Worm (Caenorhabditis elegans): ENCODE measurements around the gene idpa-1.

The idpa-1 gene

ce11 chrIII:2875946-2876345 is 25.1 kb downstream of the idpa-1 start:
- peak; percentile 17 for TF ChIP-seq tlf-1 (GFP tag; optimal IDR thresholded peaks at IDR 0.05)
- peak; percentile 46 for TF ChIP-seq tbp1 (GFP tag; optimal IDR thresholded peaks at IDR 0.05)
- TF ChIP-seq nhr-90 (tag; optimal IDR thresholded peaks at IDR 0.05), result peak; percentile 15
- no peak for TF ChIP-seq nfyb-1 (GFP tag; IDR thresholded peaks at IDR 0.05)
- no peak for TF ChIP-seq tbx-9 (tag; optimal IDR thresholded peaks at IDR 0.05; ENCODE audit: borderline replicate concordance)
- TF ChIP-seq C06A6.2 (GFP tag; conservative IDR thresholded peaks at IDR 0.05), result peak; percentile 63
- TF ChIP-seq sptf-2 (GFP tag; optimal IDR thresholded peaks at IDR 0.05), result peak; percentile 54
- TF ChIP-seq Y79H2A.3 (GFP tag; conservative IDR thresholded peaks at IDR 0.05), result no peak
- peak; percentile 46 for TF ChIP-seq madf-10 (tag; optimal IDR thresholded peaks at IDR 0.05)
- peak; percentile 82 for TF ChIP-seq attf-5 (GFP tag; optimal IDR thresholded peaks at IDR 0.05)
- TF ChIP-seq ztf-26 (tag; optimal IDR thresholded peaks at IDR 0.05), result peak; percentile 68
- TF ChIP-seq gei-17 (GFP tag; optimal IDR thresholded peaks at IDR 0.05), result no peak
- peak; percentile 70 for TF ChIP-seq chd-7 (tag; optimal IDR thresholded peaks at IDR 0.05)
- peak; percentile 14 for TF ChIP-seq F23B12.7 (tag; optimal IDR thresholded peaks at IDR 0.05; ENCODE audit: insufficient read depth)
- TF ChIP-seq lin-54 (GFP tag; optimal IDR thresholded peaks at IDR 0.05), result peak; percentile 11
- TF ChIP-seq ztf-28 (GFP tag; IDR thresholded peaks at IDR 0.05), result no peak
- peak; percentile 51 for TF ChIP-seq ztf-22 (GFP tag; optimal IDR thresholded peaks at IDR 0.05)
- TF ChIP-seq lin-40 (tag; optimal IDR thresholded peaks at IDR 0.05), result peak; percentile 82
- peak; percentile 39; the same call in 1 of the 2 replicates for TF ChIP-seq B0336.3 (GFP tag; IDR thresholded peaks at IDR 0.05)
- TF ChIP-seq mcd-1 (GFP tag; IDR thresholded peaks at IDR 0.05), result peak; percentile 31
- TF ChIP-seq mxl-1 (tag; optimal IDR thresholded peaks at IDR 0.05), result no peak
- TF ChIP-seq ets-4 (GFP tag; optimal IDR thresholded peaks at IDR 0.05), result peak; percentile 24
- peak; percentile 85 for TF ChIP-seq cebp-1 (GFP tag; IDR thresholded peaks at IDR 0.05)
- TF ChIP-seq cebp-1 (tag; optimal IDR thresholded peaks at IDR 0.05), result peak; percentile 92
- TF ChIP-seq let-607 (tag; optimal IDR thresholded peaks at IDR 0.05), result peak; percentile 23 to 41
- TF ChIP-seq mes-4 (tag; optimal IDR thresholded peaks at IDR 0.05), result no peak
- no peak for TF ChIP-seq nfya-2 (GFP tag; IDR thresholded peaks at IDR 0.05)
- TF ChIP-seq atf-7 (tag; optimal IDR thresholded peaks at IDR 0.05), result peak; percentile 15
- peak; percentile 35; the same call in 1 of the 2 replicates for TF ChIP-seq hmg-1.2 (GFP tag; IDR thresholded peaks at IDR 0.05)
- no peak for TF ChIP-seq hrde-1 (tag; optimal IDR thresholded peaks at IDR 0.05; ENCODE audit: borderline replicate concordance)
- TF ChIP-seq dox-1 (GFP tag; IDR thresholded peaks at IDR 0.05), result peak; percentile 75
- peak; percentile 97 for TF ChIP-seq nhr-80 (tag; optimal IDR thresholded peaks at IDR 0.05)
- TF ChIP-seq ztf-25 (GFP tag; IDR thresholded peaks at IDR 0.05), result no peak
- no peak for TF ChIP-seq snpc-4 (GFP tag; optimal IDR thresholded peaks at IDR 0.05)
- TF ChIP-seq snpc-4 (tag; optimal IDR thresholded peaks at IDR 0.05), result peak; percentile 45 to 74 (median 48)
- TF ChIP-seq rpc-1 (optimal IDR thresholded peaks at IDR 0.05), result no peak
- TF ChIP-seq rpc-1 (tag; optimal IDR thresholded peaks at IDR 0.05), result no peak
- peak; percentile 37; the same call in 1 of the 2 replicates for TF ChIP-seq zfh-2 (GFP tag; conservative IDR thresholded peaks at IDR 0.05)
- no peak for TF ChIP-seq ceh-91 (GFP tag; IDR thresholded peaks at IDR 0.05)
- peak; percentile 64 for TF ChIP-seq somi-1 (GFP tag; optimal IDR thresholded peaks at IDR 0.05)
- no peak for TF ChIP-seq hsf-1 (GFP tag; IDR thresholded peaks at IDR 0.05)
- no peak for TF ChIP-seq lag-1 (GFP tag; IDR thresholded peaks at IDR 0.05)
- no peak for TF ChIP-seq ama-1 (optimal IDR thresholded peaks at IDR 0.05)
- TF ChIP-seq ama-1 (GFP tag; optimal IDR thresholded peaks at IDR 0.05), result no peak

All from whole organism, young adult.